Fruit fly (Drosophila melanogaster): ENCODE measurements around the gene CstF50.

- TF ChIP-seq Myc (optimal IDR thresholded peaks at IDR 0.05) (no peak), Sin3A (optimal IDR thresholded peaks at IDR 0.05) (no peak)
These were observed 17.8 kb downstream of the CstF50 start for dm6 chr3R:31718967-31719366.

Data from Kc167 (cell line).